Worm (Caenorhabditis elegans): ENCODE data around the gene ile-2.

- no peak for TF ChIP-seq nhr-2 (tag; optimal IDR thresholded peaks at IDR 0.05)
- no peak for TF ChIP-seq pha-4 (tag; optimal IDR thresholded peaks at IDR 0.05)
- no peak for TF ChIP-seq drap-1 (GFP tag; optimal IDR thresholded peaks at IDR 0.05)
- TF ChIP-seq unc-39 (tag; optimal IDR thresholded peaks at IDR 0.05): no peak
- no peak for TF ChIP-seq nhr-28 (tag; optimal IDR thresholded peaks at IDR 0.05)
These were observed 34.1 kb downstream of the ile-2 start, which contains the start of gene gtr-1 for ce11 chrX:802478-802877.

Data from whole organism, mixed stage, embryonic.